Fruit fly (Drosophila melanogaster): ENCODE results near the gene CG15406.

CG15406 gene

DNA sequence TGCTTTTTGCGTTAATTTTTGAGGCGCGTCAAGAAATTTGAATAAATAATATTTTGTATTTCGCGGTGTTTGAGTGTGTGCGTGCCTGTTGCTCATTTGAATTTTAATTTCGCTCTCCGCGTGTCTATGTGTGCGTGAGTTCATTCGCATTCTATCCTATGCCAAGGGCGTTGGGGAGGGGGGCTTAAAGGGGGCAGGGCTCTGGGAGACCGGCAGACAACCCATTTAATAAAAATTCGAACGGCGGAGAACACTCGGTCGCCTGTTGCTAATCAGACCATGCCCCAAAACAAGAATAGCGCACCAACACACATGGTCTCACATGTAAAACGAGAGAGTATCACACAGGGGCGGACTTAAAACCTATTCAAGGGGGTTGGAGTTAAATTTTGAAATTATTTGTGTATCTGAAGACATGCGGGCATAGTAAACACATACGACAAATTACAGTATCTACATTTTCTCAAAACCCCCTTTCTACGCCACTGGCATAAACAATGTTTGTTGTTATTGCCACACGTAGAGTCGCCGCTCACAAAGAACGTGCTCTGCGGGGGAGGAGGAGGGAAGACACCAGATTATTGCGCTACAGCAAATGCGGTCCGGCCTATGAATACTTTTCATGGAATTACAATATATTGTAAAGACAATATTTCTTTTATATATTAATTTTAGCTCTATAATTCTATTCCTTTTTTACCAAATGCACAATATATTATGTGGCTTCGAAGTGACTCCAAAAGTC, 7.1 kb upstream of the CG15406 start (continued):
- TF ChIP-seq Eip75B (GFP tag; optimal IDR thresholded peaks at IDR 0.05), result peak; percentile 100
- peak; percentile 99 for TF ChIP-seq CG11902 (GFP tag; optimal IDR thresholded peaks at IDR 0.05)
- peak; percentile 100 for TF ChIP-seq Met (GFP tag; optimal IDR thresholded peaks at IDR 0.05)
- TF ChIP-seq CG11294 (GFP tag; IDR thresholded peaks at IDR 0.05), result peak; percentile 99
- peak; percentile 100 for TF ChIP-seq CG1621 (tag; optimal IDR thresholded peaks at IDR 0.05)
- peak; percentile 100 for TF ChIP-seq svp (GFP tag)
- peak; percentile 99 for TF ChIP-seq CG8319 (GFP tag; optimal IDR thresholded peaks at IDR 0.05)
- TF ChIP-seq Gug (GFP tag; IDR thresholded peaks at IDR 0.05), result peak; percentile 99
- TF ChIP-seq CG8119 (GFP tag; IDR thresholded peaks at IDR 0.05), result peak; percentile 99
- peak; percentile 100 for TF ChIP-seq Sox14 (GFP tag; optimal IDR thresholded peaks at IDR 0.05)
- TF ChIP-seq Sox102F (GFP tag; optimal IDR thresholded peaks at IDR 0.05), result peak; percentile 99
- peak; percentile 99 for TF ChIP-seq Lpt (GFP tag; optimal IDR thresholded peaks at IDR 0.05)
- TF ChIP-seq CG15336 (GFP tag; IDR thresholded peaks at IDR 0.05), result peak; percentile 99
- TF ChIP-seq Ets21C (GFP tag; optimal IDR thresholded peaks at IDR 0.05), result peak; percentile 99
- peak; percentile 99 for TF ChIP-seq fkh (GFP tag; optimal IDR thresholded peaks at IDR 0.05)
- peak; percentile 99 for TF ChIP-seq vri (GFP tag; optimal IDR thresholded peaks at IDR 0.05)
- TF ChIP-seq Hr4 (GFP tag; optimal IDR thresholded peaks at IDR 0.05), result peak; percentile 100
- peak; percentile 100 for TF ChIP-seq CG32006 (GFP tag; optimal IDR thresholded peaks at IDR 0.05)
- TF ChIP-seq achi (GFP tag; optimal IDR thresholded peaks at IDR 0.05), result peak; percentile 99
- TF ChIP-seq CG3919 (GFP tag; optimal IDR thresholded peaks at IDR 0.05), result peak; percentile 100
- TF ChIP-seq lz (GFP tag; optimal IDR thresholded peaks at IDR 0.05), result peak; percentile 100
- peak; percentile 98 for TF ChIP-seq Eip93F (GFP tag; optimal IDR thresholded peaks at IDR 0.05)
- peak; percentile 100 for TF ChIP-seq spab (GFP tag; optimal IDR thresholded peaks at IDR 0.05)

DNA sequence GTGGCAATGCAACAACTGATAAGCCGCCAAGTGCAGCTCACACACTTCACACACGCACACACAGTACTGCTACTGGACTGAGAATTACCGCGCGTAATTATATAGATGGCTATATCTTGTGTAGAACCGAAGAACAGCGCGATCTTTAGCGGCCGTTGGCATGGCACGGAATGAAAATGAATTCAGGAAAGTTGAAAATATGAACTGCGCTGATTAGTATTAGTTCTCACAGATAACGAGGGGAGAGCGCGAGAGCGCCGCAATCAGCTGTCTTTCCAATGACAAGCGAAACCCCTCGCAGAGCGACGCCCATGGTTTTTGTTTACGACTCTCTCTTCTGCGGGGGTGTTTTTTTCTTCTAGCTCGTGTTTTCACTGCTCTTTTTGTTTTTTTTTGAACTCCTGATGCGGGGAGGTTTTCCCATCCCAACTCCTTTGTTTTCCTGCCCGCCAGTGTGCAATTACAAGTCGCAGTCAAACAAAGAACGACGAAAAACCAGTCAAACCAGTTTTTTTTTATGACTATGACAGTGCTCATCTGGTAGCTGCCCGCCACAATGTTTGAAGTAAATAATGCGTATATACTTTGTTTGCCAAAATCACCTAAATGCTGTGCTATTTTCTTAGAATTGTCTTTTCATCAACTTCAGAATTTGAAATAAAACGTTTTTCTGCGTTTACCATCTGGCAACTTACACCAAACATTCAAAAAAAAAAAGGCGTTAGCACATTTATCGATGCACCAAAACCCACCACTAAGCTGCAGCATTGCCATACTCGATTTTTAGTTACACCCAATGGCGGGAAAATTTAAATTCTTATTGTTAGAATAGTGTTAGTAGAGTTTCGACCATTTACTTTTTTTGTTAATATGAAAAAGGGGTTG, 5.8 kb upstream of the CG15406 start, which contains the start of gene CG9663:
CG9663 (minus strand) TSS at position 173 of the 885 bp plus-strand sequence.
- peak; percentile 88 for TF ChIP-seq CG9139 (GFP tag; optimal IDR thresholded peaks at IDR 0.05)
- TF ChIP-seq salr (GFP tag; optimal IDR thresholded peaks at IDR 0.05), result peak; percentile 50 to 54
- TF ChIP-seq CG6792 (GFP tag; optimal IDR thresholded peaks at IDR 0.05), result peak; percentile 80
- TF ChIP-seq dac (GFP tag; optimal IDR thresholded peaks at IDR 0.05), result peak; percentile 62
- 0 out of 2 replicates have a peak, but pooled peaks have one; percentile 9 for TF ChIP-seq Gug (GFP tag; IDR thresholded peaks at IDR 0.05)
- TF ChIP-seq lz (GFP tag; optimal IDR thresholded peaks at IDR 0.05), result peak; percentile 73
- peak; percentile 80; the same call in 2 of the 3 replicates for TF ChIP-seq eg (GFP tag; IDR thresholded peaks at IDR 0.05)
- peak; percentile 76 for TF ChIP-seq fkh (GFP tag; optimal IDR thresholded peaks at IDR 0.05)
- TF ChIP-seq CG6808 (GFP tag; optimal IDR thresholded peaks at IDR 0.05), result peak; percentile 90
- peak; percentile 67 for TF ChIP-seq CG11762 (GFP tag; optimal IDR thresholded peaks at IDR 0.05; ENCODE audit: insufficient read depth)
- peak; percentile 93 for TF ChIP-seq svp (GFP tag)
- TF ChIP-seq CG11902 (GFP tag; optimal IDR thresholded peaks at IDR 0.05), result peak; percentile 42
- peak; percentile 61 for TF ChIP-seq fd59A (GFP tag; optimal IDR thresholded peaks at IDR 0.05)
- no peak for TF ChIP-seq CG11294 (GFP tag; IDR thresholded peaks at IDR 0.05)
- peak; percentile 91 for TF ChIP-seq Eip78C (GFP tag)
- peak; percentile 59 for TF ChIP-seq CG8319 (GFP tag; optimal IDR thresholded peaks at IDR 0.05)
- TF ChIP-seq Lpt (GFP tag; optimal IDR thresholded peaks at IDR 0.05), result peak; percentile 73
- TF ChIP-seq CG3919 (GFP tag; optimal IDR thresholded peaks at IDR 0.05), result peak; percentile 82
- TF ChIP-seq CG8119 (GFP tag; IDR thresholded peaks at IDR 0.05), result peak; percentile 85
- TF ChIP-seq CG10631 (GFP tag; optimal IDR thresholded peaks at IDR 0.05), result peak; percentile 65
- peak; percentile 62 for TF ChIP-seq Smox (GFP tag; optimal IDR thresholded peaks at IDR 0.05)
- TF ChIP-seq CG7368 (GFP tag; optimal IDR thresholded peaks at IDR 0.05), result peak; percentile 76
- peak; percentile 80 for TF ChIP-seq Sox102F (GFP tag; optimal IDR thresholded peaks at IDR 0.05)
- TF ChIP-seq topi (GFP tag; optimal IDR thresholded peaks at IDR 0.05), result peak; percentile 74
- peak; percentile 66 for TF ChIP-seq Met (GFP tag; optimal IDR thresholded peaks at IDR 0.05)
- peak; percentile 70 for TF ChIP-seq Ets96B (tag; optimal IDR thresholded peaks at IDR 0.05)
- TF ChIP-seq esn (GFP tag; optimal IDR thresholded peaks at IDR 0.05), result peak; percentile 72
- peak; percentile 52 for TF ChIP-seq CG31627 (GFP tag; optimal IDR thresholded peaks at IDR 0.05)
- peak; percentile 65 for TF ChIP-seq cyc (GFP tag; optimal IDR thresholded peaks at IDR 0.05)
- peak; percentile 22 for TF ChIP-seq CG4318 (GFP tag; optimal IDR thresholded peaks at IDR 0.05)
- TF ChIP-seq achi (GFP tag; optimal IDR thresholded peaks at IDR 0.05), result peak; percentile 73
- TF ChIP-seq Hr38 (GFP tag; optimal IDR thresholded peaks at IDR 0.05), result no peak
- peak; percentile 35 for TF ChIP-seq CG8632 (GFP tag; optimal IDR thresholded peaks at IDR 0.05)
- peak; percentile 38 for TF ChIP-seq CG34406 (GFP tag; optimal IDR thresholded peaks at IDR 0.05)
- peak; percentile 88 to 92 for TF ChIP-seq ss (GFP tag; optimal IDR thresholded peaks at IDR 0.05)

Measured in whole organism, prepupa.